Fruit fly (Drosophila melanogaster): ENCODE results near the gene CG9776.

- no peak for TF ChIP-seq fkh (GFP tag; optimal IDR thresholded peaks at IDR 0.05)
- no peak for TF ChIP-seq dsx (GFP tag; optimal IDR thresholded peaks at IDR 0.05; ENCODE audit: poor library complexity, severe bottlenecking)
- TF ChIP-seq salr (GFP tag; optimal IDR thresholded peaks at IDR 0.05): no peak
- TF ChIP-seq Hr39 (GFP tag; optimal IDR thresholded peaks at IDR 0.05): no peak
- no peak for TF ChIP-seq Lpt (GFP tag; optimal IDR thresholded peaks at IDR 0.05)
- TF ChIP-seq fd59A (GFP tag; optimal IDR thresholded peaks at IDR 0.05): no peak
- TF ChIP-seq CG31627 (GFP tag; optimal IDR thresholded peaks at IDR 0.05): no peak
- TF ChIP-seq Met (GFP tag; optimal IDR thresholded peaks at IDR 0.05): no peak
- TF ChIP-seq CG7368 (GFP tag; optimal IDR thresholded peaks at IDR 0.05): no peak
- no peak for TF ChIP-seq Gug (GFP tag; IDR thresholded peaks at IDR 0.05)
- no peak for TF ChIP-seq Eip78C (GFP tag)
- TF ChIP-seq CG16779 (tag; optimal IDR thresholded peaks at IDR 0.05): no peak
Measured at dm6 chr3R:4334798-4335197, 927 bp upstream of the CG9776 start, which contains the start of gene CG14645.

All from whole organism, prepupa.